Worm (Caenorhabditis elegans): ENCODE results near the gene abu-7.

Gene abu-7

ce11 chrV:5164682-5165081 lies at the start of gene abu-7:
Gene abu-7, minus strand, starts transcription at chrV:5164782.
- TF ChIP-seq bed-1 (GFP tag; IDR thresholded peaks at IDR 0.05), result no peak
- TF ChIP-seq egrh-3 (GFP tag; IDR thresholded peaks at IDR 0.05), result no peak
- no peak for TF ChIP-seq ccch-3 (GFP tag; optimal IDR thresholded peaks at IDR 0.05)
- no peak for TF ChIP-seq C17E4.6 (GFP tag; IDR thresholded peaks at IDR 0.05)
- TF ChIP-seq sptf-2 (GFP tag; optimal IDR thresholded peaks at IDR 0.05), result no peak
- TF ChIP-seq zfh-2 (GFP tag; conservative IDR thresholded peaks at IDR 0.05), result no peak
- no peak for TF ChIP-seq lin-54 (GFP tag; optimal IDR thresholded peaks at IDR 0.05)
- no peak for TF ChIP-seq him-1 (tag; optimal IDR thresholded peaks at IDR 0.05)
- TF ChIP-seq efl-1 (GFP tag; optimal IDR thresholded peaks at IDR 0.05), result no peak

DNA sequence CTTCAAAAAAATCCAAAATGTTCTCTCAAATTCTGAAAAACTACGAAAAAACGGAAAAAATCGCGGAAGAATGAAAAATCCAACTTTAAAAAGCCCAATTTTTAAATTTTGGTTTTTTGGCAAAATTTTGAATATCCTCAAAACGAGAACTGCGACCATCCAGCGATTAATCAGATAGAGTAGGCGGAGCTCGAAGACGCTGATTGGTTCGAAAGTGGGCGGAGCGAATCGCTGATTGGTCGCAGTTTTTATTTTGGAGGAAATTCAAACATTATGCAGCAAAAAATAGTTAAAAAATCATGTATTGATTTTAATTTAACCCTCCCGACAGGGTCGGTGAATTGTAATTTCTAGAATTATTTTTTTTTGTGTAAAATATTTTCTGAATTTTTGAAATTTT lies 49.1 kb upstream of the abu-7 start:
- TF ChIP-seq attf-3 (GFP tag; conservative IDR thresholded peaks at IDR 0.05) (no peak), nfya-2 (GFP tag; IDR thresholded peaks at IDR 0.05) (0 out of 2 replicates have a peak, but pooled peaks have one; percentile 72), nfyb-1 (GFP tag; IDR thresholded peaks at IDR 0.05) (peak; percentile 93)

DNA sequence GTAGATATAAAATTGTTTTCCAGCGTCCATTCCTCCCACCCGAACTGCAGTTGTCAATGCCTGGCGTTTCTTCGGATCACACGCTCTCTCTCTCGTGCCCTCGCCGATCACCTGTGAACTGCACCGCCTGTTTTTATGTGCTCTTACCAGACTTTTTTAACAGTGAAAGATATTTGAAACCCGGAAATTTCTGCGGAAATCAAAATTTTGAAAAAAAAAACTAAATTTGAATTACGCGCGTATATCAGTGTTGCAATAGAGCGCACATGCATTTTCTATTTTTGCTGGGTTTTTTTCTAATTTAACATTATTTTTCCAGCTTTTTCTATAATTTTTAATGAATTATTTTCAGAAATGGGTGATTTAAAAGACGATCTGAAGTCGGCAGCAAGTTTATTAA lies 39.5 kb upstream of the abu-7 start, which contains the start of gene ttc-37:
ttc-37 (plus strand) TSS at position 349 of the 400 bp plus-strand sequence.
- TF ChIP-seq lin-40 (tag; optimal IDR thresholded peaks at IDR 0.05) (peak; percentile 13), mxl-1 (tag; optimal IDR thresholded peaks at IDR 0.05) (no peak), aptf-2 (GFP tag; conservative IDR thresholded peaks at IDR 0.05) (no peak), ztf-18 (tag; optimal IDR thresholded peaks at IDR 0.05) (no peak), dpl-1 (GFP tag; optimal IDR thresholded peaks at IDR 0.05) (peak; percentile 66), mcd-1 (GFP tag; IDR thresholded peaks at IDR 0.05) (peak; percentile 94), nhr-179 (tag; optimal IDR thresholded peaks at IDR 0.05) (no peak), ets-4 (GFP tag; optimal IDR thresholded peaks at IDR 0.05) (no peak), K11D2.4 (GFP tag; IDR thresholded peaks at IDR 0.05) (peak; percentile 61; the same call in 1 of the 2 replicates), him-1 (tag; optimal IDR thresholded peaks at IDR 0.05) (no peak), cebp-1 (GFP tag; IDR thresholded peaks at IDR 0.05) (no peak), cebp-1 (tag; optimal IDR thresholded peaks at IDR 0.05) (peak; percentile 16), Y53G8AR.9 (GFP tag; conservative IDR thresholded peaks at IDR 0.05) (no peak), ztf-25 (GFP tag; IDR thresholded peaks at IDR 0.05) (no peak), ceh-27 (GFP tag; optimal IDR thresholded peaks at IDR 0.05) (no peak), F49E8.2 (tag; optimal IDR thresholded peaks at IDR 0.05; ENCODE audit: insufficient read depth) (no peak), lin-35 (GFP tag; optimal IDR thresholded peaks at IDR 0.05) (peak; percentile 30 to 92 (median 44)), F37B4.10 (GFP tag; IDR thresholded peaks at IDR 0.05) (no peak), lag-1 (GFP tag; IDR thresholded peaks at IDR 0.05) (no peak), efl-1 (GFP tag; optimal IDR thresholded peaks at IDR 0.05) (peak; percentile 71), athp-1 (tag; optimal IDR thresholded peaks at IDR 0.05) (no peak), hlh-26 (GFP tag; conservative IDR thresholded peaks at IDR 0.05) (no peak), pha-4 (tag; optimal IDR thresholded peaks at IDR 0.05) (no peak), lin-54 (GFP tag; optimal IDR thresholded peaks at IDR 0.05) (peak; percentile 95), bed-1 (GFP tag; IDR thresholded peaks at IDR 0.05) (no peak), let-607 (tag; optimal IDR thresholded peaks at IDR 0.05) (no peak), madf-3 (GFP tag; IDR thresholded peaks at IDR 0.05) (no peak), ztf-6 (GFP tag; IDR thresholded peaks at IDR 0.05) (no peak)
